Worm (Caenorhabditis elegans): ENCODE measurements around the gene tmed-4.

The tmed-4 gene

DNA sequence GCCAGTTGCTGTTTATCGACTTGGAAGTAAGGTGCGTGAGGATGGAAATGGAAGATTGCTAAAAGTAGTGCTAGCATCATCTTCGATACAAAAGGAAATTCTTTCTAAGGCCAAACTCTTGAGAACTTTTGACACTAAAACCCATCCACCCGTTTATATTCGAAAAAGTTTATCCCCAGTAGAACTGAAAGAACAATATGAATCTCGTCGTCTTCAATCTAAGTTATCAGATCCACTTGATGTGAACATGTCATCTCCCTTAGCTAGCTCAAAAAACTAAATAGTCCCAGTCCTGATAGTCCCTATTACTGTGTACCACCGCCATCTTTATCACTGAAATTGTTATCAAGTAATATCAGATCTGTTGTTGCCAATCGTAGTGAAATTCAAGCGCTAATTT lies 11.9 kb downstream of the tmed-4 start:
- no peak for TF ChIP-seq efl-1 (optimal IDR thresholded peaks at IDR 0.05)
- TF ChIP-seq efl-1 (GFP tag; optimal IDR thresholded peaks at IDR 0.05 in 1 of 2): peak in 1 of 2 experiments; percentile 57
- no peak for TF ChIP-seq fkh-10 (GFP tag; optimal IDR thresholded peaks at IDR 0.05)

DNA sequence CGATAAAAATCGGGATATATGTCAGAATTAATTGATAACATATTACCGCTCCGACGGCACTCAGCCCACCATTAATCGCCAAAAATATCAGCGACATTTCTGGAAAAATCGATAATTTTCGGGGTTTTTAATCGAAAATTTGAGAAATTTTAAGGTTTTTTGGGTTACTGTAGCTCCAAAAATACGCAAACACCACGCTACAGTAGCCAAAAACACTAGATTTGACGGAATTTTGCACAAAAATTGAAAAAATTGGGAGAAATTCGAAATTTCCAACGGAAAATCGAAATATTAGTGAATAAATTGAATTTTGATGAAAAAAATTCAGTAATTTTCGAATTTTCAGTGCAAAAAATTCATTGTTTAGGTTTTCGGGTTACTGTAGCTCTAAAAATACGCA lies 14.7 kb downstream of the tmed-4 start, which contains the start of gene algn-7:
Gene algn-7, minus strand, starts transcription at position 101 of the 400 bp plus-strand sequence.
- no peak for TF ChIP-seq dsc-1 (tag; optimal IDR thresholded peaks at IDR 0.05)
- TF ChIP-seq elt-3 (tag; optimal IDR thresholded peaks at IDR 0.05): no peak
- no peak for TF ChIP-seq nhr-90 (tag; optimal IDR thresholded peaks at IDR 0.05; ENCODE audit: poor library complexity)
- TF ChIP-seq pqm-1 (tag; optimal IDR thresholded peaks at IDR 0.05): no peak
- no peak for TF ChIP-seq grh-1 (GFP tag; IDR thresholded peaks at IDR 0.05)
- TF ChIP-seq tlp-1 (tag; optimal IDR thresholded peaks at IDR 0.05): no peak
- no peak for TF ChIP-seq unc-130 (tag; optimal IDR thresholded peaks at IDR 0.05)
- TF ChIP-seq pax-3 (tag; optimal IDR thresholded peaks at IDR 0.05): no peak
- TF ChIP-seq blmp-1 (tag; optimal IDR thresholded peaks at IDR 0.05): no peak
- TF ChIP-seq zag-1 (tag; optimal IDR thresholded peaks at IDR 0.05): no peak
- no peak for TF ChIP-seq irx-1 (tag; optimal IDR thresholded peaks at IDR 0.05)
- TF ChIP-seq nhr-47 (tag; optimal IDR thresholded peaks at IDR 0.05): no peak
- TF ChIP-seq ceh-63 (GFP tag; optimal IDR thresholded peaks at IDR 0.05): no peak
- no peak for TF ChIP-seq nhr-85 (tag)
- no peak for TF ChIP-seq fkh-8 (tag; optimal IDR thresholded peaks at IDR 0.05)
- no peak for TF ChIP-seq egl-13 (tag; optimal IDR thresholded peaks at IDR 0.05)
- no peak for TF ChIP-seq nhr-76 (tag; optimal IDR thresholded peaks at IDR 0.05)
- TF ChIP-seq nhr-19 (GFP tag; conservative IDR thresholded peaks at IDR 0.05): no peak

DNA sequence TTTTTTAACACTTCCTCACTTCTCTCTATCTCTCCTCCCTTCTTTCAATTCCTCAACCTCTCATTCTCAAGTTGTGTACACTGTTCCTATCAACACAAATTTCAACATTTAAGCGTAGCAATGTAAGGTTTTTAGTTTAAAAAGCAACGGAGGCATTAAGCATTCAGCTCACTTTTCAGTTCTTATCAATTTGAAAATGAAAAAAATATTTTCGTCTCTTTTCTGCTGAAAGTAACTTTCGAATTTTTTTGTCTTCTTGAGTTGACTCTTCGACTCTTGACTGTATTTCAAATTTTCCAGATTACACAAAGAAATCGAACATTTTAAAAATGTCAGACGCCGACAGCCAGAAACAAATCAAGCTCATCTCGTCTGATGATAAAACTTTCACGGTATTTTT lies 25.0 kb downstream of the tmed-4 start, which contains the start of gene skr-4:
Gene skr-4, plus strand, starts transcription at position 301 of the 400 bp plus-strand sequence.
- TF ChIP-seq fkh-10 (GFP tag; optimal IDR thresholded peaks at IDR 0.05) (no peak), nhr-71 (tag; optimal IDR thresholded peaks at IDR 0.05) (no peak), unc-62 (GFP tag; optimal IDR thresholded peaks at IDR 0.05) (no peak), ceh-8 (GFP tag; optimal IDR thresholded peaks at IDR 0.05) (no peak), rnt-1 (tag; optimal IDR thresholded peaks at IDR 0.05) (no peak), nhr-90 (tag; optimal IDR thresholded peaks at IDR 0.05; ENCODE audit: poor library complexity) (no peak), mep-1 (tag; optimal IDR thresholded peaks at IDR 0.05) (no peak), skn-1 (tag; optimal IDR thresholded peaks at IDR 0.05) (no peak), unc-98 (GFP tag; IDR thresholded peaks at IDR 0.05) (no peak), nhr-11 (tag; optimal IDR thresholded peaks at IDR 0.05) (no peak)

DNA sequence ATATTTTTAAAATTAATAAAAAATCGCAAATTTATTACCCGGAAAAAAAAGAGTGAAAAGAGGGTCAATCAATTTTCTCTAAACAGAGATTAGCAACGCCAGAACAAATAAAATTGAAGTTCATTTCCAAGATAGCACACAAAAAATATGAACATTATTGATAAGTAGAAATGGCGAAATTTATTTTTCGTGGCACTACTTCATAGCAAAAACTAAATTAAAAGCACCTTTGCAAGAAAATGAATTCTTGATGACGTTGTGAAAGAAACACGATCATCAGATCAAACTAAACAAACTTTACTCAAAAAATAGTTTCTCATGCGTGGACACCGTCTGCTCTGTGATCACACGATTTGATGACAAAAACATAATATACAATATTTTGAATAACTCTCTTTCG lies 26.3 kb downstream of the tmed-4 start, which contains the start of gene Y60A3A.16:
Gene Y60A3A.16, minus strand, starts transcription at position 101 of the 400 bp plus-strand sequence.
- TF ChIP-seq egl-13 (tag; optimal IDR thresholded peaks at IDR 0.05) (no peak), nhr-19 (GFP tag; conservative IDR thresholded peaks at IDR 0.05) (no peak), lsy-2 (tag; optimal IDR thresholded peaks at IDR 0.05) (no peak), unc-98 (GFP tag; IDR thresholded peaks at IDR 0.05) (no peak), swsn-7 (tag; optimal IDR thresholded peaks at IDR 0.05) (no peak)

DNA sequence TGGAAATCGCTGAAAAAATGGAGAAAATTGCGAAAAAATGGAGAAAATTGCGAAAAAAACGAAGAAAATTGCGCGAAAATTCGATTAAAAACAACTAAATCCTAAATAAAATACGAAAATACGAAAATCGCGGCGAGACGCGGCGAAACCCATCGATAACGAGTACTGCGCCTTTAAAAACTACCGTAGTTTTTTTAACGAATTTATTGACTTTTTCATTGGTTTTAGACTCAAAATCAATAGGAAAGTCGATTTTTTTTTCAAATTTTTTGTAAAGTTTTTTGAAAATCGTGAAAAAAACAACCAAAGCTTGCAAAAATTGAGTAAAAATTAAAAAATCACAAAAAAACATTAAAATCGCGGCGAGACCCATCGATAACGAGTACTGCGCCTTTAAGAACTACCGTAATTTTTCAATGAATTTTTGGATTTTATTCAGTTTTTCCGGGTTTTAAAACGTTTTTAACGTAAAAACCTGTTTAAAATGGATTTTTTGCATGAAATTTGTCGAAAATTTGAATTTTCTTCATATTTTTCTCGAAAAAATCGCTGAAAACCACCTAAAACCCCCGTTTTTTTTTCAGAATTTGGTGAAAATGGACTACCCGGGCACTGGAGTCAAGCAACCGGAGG lies 32.8 kb downstream of the tmed-4 start, which contains the start of the genes chk-2 and Y60A3A.19:
Gene chk-2, minus strand, starts transcription at position 51 of the 633 bp plus-strand sequence.
Gene Y60A3A.19, plus strand, starts transcription at position 583 of the 633 bp plus-strand sequence.
- TF ChIP-seq elt-2 (tag; optimal IDR thresholded peaks at IDR 0.05) (no peak), nhr-20 (tag; optimal IDR thresholded peaks at IDR 0.05) (no peak), lin-13 (GFP tag; optimal IDR thresholded peaks at IDR 0.05) (no peak), fos-1 (tag; optimal IDR thresholded peaks at IDR 0.05) (no peak), grh-1 (GFP tag; IDR thresholded peaks at IDR 0.05) (no peak), pax-3 (tag; optimal IDR thresholded peaks at IDR 0.05) (no peak), unc-62 (GFP tag; optimal IDR thresholded peaks at IDR 0.05) (no peak), nhr-85 (tag) (no peak), ama-1 (optimal IDR thresholded peaks at IDR 0.05) (no peak), elt-3 (tag; optimal IDR thresholded peaks at IDR 0.05) (no peak), egl-13 (tag; optimal IDR thresholded peaks at IDR 0.05) (no peak), fkh-10 (GFP tag; optimal IDR thresholded peaks at IDR 0.05) (no peak), zip-4 (GFP tag; optimal IDR thresholded peaks at IDR 0.05) (no peak), nhr-47 (tag; optimal IDR thresholded peaks at IDR 0.05) (no peak), C34B4.2 (tag; optimal IDR thresholded peaks at IDR 0.05) (no peak), C04F5.9 (tag; optimal IDR thresholded peaks at IDR 0.05) (no peak)

All from whole organism, L1 larva.